Worm (Caenorhabditis elegans): ENCODE data around the gene C09G4.4.
A peak's percentile ranks its signal among the peaks of the same experiment; 100 is the strongest.

Gene C09G4.4

DNA sequence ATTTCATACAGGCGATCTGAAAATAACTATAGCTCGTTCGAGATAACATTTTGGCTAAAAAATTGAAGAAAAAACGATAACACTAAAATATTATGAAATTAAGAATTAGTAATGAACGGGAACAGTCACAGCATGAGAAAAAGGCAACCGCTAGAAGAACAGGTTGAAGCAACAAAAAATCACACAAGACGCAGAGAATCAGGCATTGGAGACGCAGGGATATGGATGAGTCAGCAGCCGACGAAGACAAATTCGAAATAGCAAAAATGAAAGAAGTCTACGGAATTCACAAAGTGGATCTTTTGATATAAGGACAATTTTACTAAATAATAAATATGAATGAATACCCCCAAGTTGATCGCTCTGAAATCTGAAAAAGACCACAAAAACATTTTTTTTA lies 2.2 kb upstream of the C09G4.4 start, which contains the start of gene tag-77:
TSS of gene tag-77 (minus strand) at position 15 of the 400 bp plus-strand sequence.
- no peak for TF ChIP-seq nhr-237 (tag; optimal IDR thresholded peaks at IDR 0.05)
- TF ChIP-seq nhr-76 (tag; optimal IDR thresholded peaks at IDR 0.05): no peak
- no peak for TF ChIP-seq ceh-83 (GFP tag; optimal IDR thresholded peaks at IDR 0.05)
- no peak for TF ChIP-seq lin-32 (GFP tag; optimal IDR thresholded peaks at IDR 0.05)
- TF ChIP-seq mep-1 (tag; optimal IDR thresholded peaks at IDR 0.05): no peak
- no peak for TF ChIP-seq tbx-8 (GFP tag; optimal IDR thresholded peaks at IDR 0.05)
- TF ChIP-seq ces-1 (GFP tag; optimal IDR thresholded peaks at IDR 0.05): no peak
- no peak for TF ChIP-seq hlh-1 (tag; optimal IDR thresholded peaks at IDR 0.05)
- TF ChIP-seq nhr-12 (tag; optimal IDR thresholded peaks at IDR 0.05): no peak
- no peak for TF ChIP-seq ceh-43 (GFP tag; optimal IDR thresholded peaks at IDR 0.05)
- no peak for TF ChIP-seq snpc-4 (tag; optimal IDR thresholded peaks at IDR 0.05)
- TF ChIP-seq unc-62 (GFP tag; optimal IDR thresholded peaks at IDR 0.05): no peak
- no peak for TF ChIP-seq ham-2 (GFP tag; optimal IDR thresholded peaks at IDR 0.05)
- no peak for TF ChIP-seq flh-1 (GFP tag; optimal IDR thresholded peaks at IDR 0.05)
- no peak for TF ChIP-seq sem-2 (GFP tag; optimal IDR thresholded peaks at IDR 0.05)
- no peak for TF ChIP-seq cnd-1 (tag; optimal IDR thresholded peaks at IDR 0.05)

ce11 chrIV:8511056-8511455 lies 1.7 kb upstream of the C09G4.4 start, which contains the start of gene mes-6:
TSS of gene mes-6 (plus strand) at chrIV:8511284.
- TF ChIP-seq nhr-12 (tag; optimal IDR thresholded peaks at IDR 0.05): no peak
- TF ChIP-seq tbx-8 (GFP tag; optimal IDR thresholded peaks at IDR 0.05): no peak
- no peak for TF ChIP-seq ceh-39 (tag; optimal IDR thresholded peaks at IDR 0.05)
- TF ChIP-seq unc-39 (tag; optimal IDR thresholded peaks at IDR 0.05): no peak
- no peak for TF ChIP-seq sptf-1 (tag; optimal IDR thresholded peaks at IDR 0.05)
- TF ChIP-seq elt-1 (tag; optimal IDR thresholded peaks at IDR 0.05; ENCODE audit: borderline replicate concordance, insufficient read depth): no peak
- no peak for TF ChIP-seq cnd-1 (tag; optimal IDR thresholded peaks at IDR 0.05)
- no peak for TF ChIP-seq M03D4.4 (tag; optimal IDR thresholded peaks at IDR 0.05)
- TF ChIP-seq drap-1 (GFP tag; optimal IDR thresholded peaks at IDR 0.05): no peak
- TF ChIP-seq mep-1 (tag; optimal IDR thresholded peaks at IDR 0.05): peak; percentile 73
- no peak for TF ChIP-seq pha-4 (tag; optimal IDR thresholded peaks at IDR 0.05)
- TF ChIP-seq lsy-2 (tag; optimal IDR thresholded peaks at IDR 0.05): peak; percentile 57
- no peak for TF ChIP-seq snpc-4 (tag; optimal IDR thresholded peaks at IDR 0.05)
- no peak for TF ChIP-seq flh-1 (GFP tag; optimal IDR thresholded peaks at IDR 0.05)
- TF ChIP-seq blmp-1 (tag; optimal IDR thresholded peaks at IDR 0.05): no peak
- TF ChIP-seq sem-2 (GFP tag; optimal IDR thresholded peaks at IDR 0.05): no peak
- TF ChIP-seq nhr-237 (tag; optimal IDR thresholded peaks at IDR 0.05): no peak
- TF ChIP-seq ces-1 (GFP tag; optimal IDR thresholded peaks at IDR 0.05): peak; percentile 96
- TF ChIP-seq elt-3 (tag; optimal IDR thresholded peaks at IDR 0.05): no peak
- TF ChIP-seq ztf-11 (tag; optimal IDR thresholded peaks at IDR 0.05): no peak
- no peak for TF ChIP-seq lin-32 (GFP tag; optimal IDR thresholded peaks at IDR 0.05)
- TF ChIP-seq lin-13 (tag; optimal IDR thresholded peaks at IDR 0.05): peak; percentile 47
- TF ChIP-seq nhr-28 (tag; optimal IDR thresholded peaks at IDR 0.05): no peak
- TF ChIP-seq unc-62 (GFP tag; optimal IDR thresholded peaks at IDR 0.05): no peak
- no peak for TF ChIP-seq hlh-1 (tag; optimal IDR thresholded peaks at IDR 0.05)

ce11 chrIV:8513619-8514018 lies 840 bp downstream of the C09G4.4 start, which contains the start of gene cks-1:
TSS of gene cks-1 (plus strand) at chrIV:8513919.
- TF ChIP-seq cnd-1 (tag; optimal IDR thresholded peaks at IDR 0.05) (no peak), sptf-1 (tag; optimal IDR thresholded peaks at IDR 0.05) (no peak), tbx-8 (GFP tag; optimal IDR thresholded peaks at IDR 0.05) (no peak), mep-1 (tag; optimal IDR thresholded peaks at IDR 0.05) (no peak), bed-3 (GFP tag; optimal IDR thresholded peaks at IDR 0.05) (no peak), snpc-4 (tag; optimal IDR thresholded peaks at IDR 0.05) (no peak)

DNA sequence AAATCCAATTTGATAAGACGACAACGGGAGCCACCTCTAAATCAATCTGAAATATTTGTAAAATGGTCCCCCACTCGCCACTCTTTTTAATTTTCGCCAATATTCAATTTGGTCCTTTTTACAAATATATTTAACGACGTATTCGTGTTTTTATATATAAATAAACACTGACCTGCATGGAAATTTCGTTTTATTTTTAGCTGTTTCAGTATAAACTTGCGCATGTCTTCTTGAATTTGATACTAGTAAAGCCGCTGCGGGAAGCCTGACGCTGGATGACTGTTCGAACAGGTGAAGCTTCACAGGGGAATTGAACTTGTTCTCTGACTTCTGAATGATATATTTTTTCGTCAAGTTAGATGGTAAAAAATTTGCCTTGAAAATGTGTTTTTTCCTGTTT lies 1.8 kb downstream of the C09G4.4 start:
- TF ChIP-seq zip-8 (tag; optimal IDR thresholded peaks at IDR 0.05) (no peak), sem-2 (GFP tag; optimal IDR thresholded peaks at IDR 0.05) (no peak), lsy-2 (tag; optimal IDR thresholded peaks at IDR 0.05) (no peak), elt-1 (tag; optimal IDR thresholded peaks at IDR 0.05; ENCODE audit: borderline replicate concordance, insufficient read depth) (no peak), lin-32 (GFP tag; optimal IDR thresholded peaks at IDR 0.05) (no peak), unc-62 (GFP tag; optimal IDR thresholded peaks at IDR 0.05) (no peak), mep-1 (tag; optimal IDR thresholded peaks at IDR 0.05) (no peak), nhr-12 (tag; optimal IDR thresholded peaks at IDR 0.05) (no peak), ceh-83 (GFP tag; optimal IDR thresholded peaks at IDR 0.05) (no peak), elt-3 (tag; optimal IDR thresholded peaks at IDR 0.05) (no peak), blmp-1 (tag; optimal IDR thresholded peaks at IDR 0.05) (no peak)

- TF ChIP-seq ztf-11 (tag; optimal IDR thresholded peaks at IDR 0.05): no peak
- no peak for TF ChIP-seq unc-39 (tag; optimal IDR thresholded peaks at IDR 0.05)
- TF ChIP-seq sem-2 (GFP tag; optimal IDR thresholded peaks at IDR 0.05): no peak
- TF ChIP-seq mep-1 (tag; optimal IDR thresholded peaks at IDR 0.05): no peak
- TF ChIP-seq pha-4 (tag; optimal IDR thresholded peaks at IDR 0.05): no peak
Observed at ce11 chrIV:8519949-8520348, 7.2 kb downstream of the C09G4.4 start.
